Worm (Caenorhabditis elegans): ENCODE data around the gene abu-8.

The abu-8 gene

DNA sequence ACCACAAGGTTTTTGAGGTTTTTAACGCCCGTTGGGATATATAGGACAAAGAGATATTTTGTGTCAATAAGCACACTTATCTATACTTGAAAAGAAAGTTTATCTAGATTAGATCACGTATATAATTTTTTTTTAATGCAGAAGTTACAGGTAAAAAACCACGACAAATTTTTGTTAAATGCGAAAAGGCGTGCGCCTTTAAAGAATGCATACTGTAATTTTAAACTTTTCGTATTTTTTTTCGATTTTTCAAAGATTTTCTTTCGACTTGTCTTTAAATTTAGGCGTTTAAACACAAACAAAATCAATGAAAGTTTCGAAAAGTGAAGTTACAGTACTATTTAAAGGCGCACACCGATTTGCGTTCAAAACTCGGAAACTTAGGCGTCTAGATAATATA, 9.2 kb upstream of the abu-8 start:
- TF ChIP-seq sem-4 (tag; optimal IDR thresholded peaks at IDR 0.05): no peak
- no peak for TF ChIP-seq skn-1 (tag; optimal IDR thresholded peaks at IDR 0.05)
- no peak for TF ChIP-seq lsy-2 (tag; optimal IDR thresholded peaks at IDR 0.05)
- no peak for TF ChIP-seq C34F6.9 (tag; optimal IDR thresholded peaks at IDR 0.05)

DNA sequence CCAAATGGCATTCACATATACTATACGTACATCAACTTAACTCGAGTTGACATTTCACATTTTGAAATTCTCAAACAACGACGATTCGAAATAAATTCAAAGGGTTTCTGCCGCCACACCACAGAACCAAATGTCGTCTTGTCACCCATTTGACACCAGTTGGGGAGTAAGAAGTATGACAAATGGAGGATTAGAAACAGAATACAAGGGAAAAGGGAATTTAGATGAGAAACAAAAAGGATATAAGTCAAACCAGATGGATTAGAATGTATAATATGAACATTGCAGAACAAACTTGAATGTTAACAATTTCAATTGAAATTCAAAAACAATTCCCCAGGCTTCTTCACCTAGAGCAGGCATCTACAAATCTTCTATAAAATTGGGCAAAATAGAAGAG, 7.3 kb upstream of the abu-8 start:
- TF ChIP-seq F13H6.1 (tag; optimal IDR thresholded peaks at IDR 0.05): no peak
- TF ChIP-seq lin-11 (tag; optimal IDR thresholded peaks at IDR 0.05): no peak
- TF ChIP-seq ztf-11 (tag; optimal IDR thresholded peaks at IDR 0.05): no peak
- peak; percentile 22 for TF ChIP-seq mab-5 (tag; optimal IDR thresholded peaks at IDR 0.05)

ce11 chrV:5200188-5200587, 5.8 kb upstream of the abu-8 start:
- TF ChIP-seq sma-9 (GFP tag; optimal IDR thresholded peaks at IDR 0.05): peak; percentile 41
- TF ChIP-seq sma-9 (tag; optimal IDR thresholded peaks at IDR 0.05): no peak
- TF ChIP-seq ztf-4 (tag; optimal IDR thresholded peaks at IDR 0.05): no peak

DNA sequence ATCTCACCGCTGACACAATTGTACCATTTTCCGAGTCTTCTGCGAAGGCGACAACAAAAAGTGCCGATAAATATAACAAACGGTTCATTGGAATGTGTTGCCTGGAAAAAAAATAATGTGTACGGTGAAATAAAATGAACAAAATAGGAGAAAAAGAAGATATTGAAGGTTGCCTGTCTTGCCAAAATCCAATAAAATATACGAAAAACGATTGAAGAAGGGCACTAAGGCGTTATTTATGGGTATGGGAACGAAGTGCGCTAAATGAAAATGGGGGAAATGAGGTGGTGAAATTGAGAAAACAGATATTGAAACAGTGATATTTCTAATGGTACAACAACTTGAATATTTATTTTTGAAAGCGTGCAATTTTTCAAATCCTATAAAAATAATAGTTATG, 3.8 kb upstream of the abu-8 start, which contains the start of gene Y47A7.2:
Gene Y47A7.2 (minus strand): TSS at position 101 of the 400 bp plus-strand sequence.
- TF ChIP-seq ZK546.5 (tag; optimal IDR thresholded peaks at IDR 0.05): no peak
- no peak for TF ChIP-seq mbf-1 (tag; optimal IDR thresholded peaks at IDR 0.05)
- no peak for TF ChIP-seq sma-3 (GFP tag; optimal IDR thresholded peaks at IDR 0.05)

DNA sequence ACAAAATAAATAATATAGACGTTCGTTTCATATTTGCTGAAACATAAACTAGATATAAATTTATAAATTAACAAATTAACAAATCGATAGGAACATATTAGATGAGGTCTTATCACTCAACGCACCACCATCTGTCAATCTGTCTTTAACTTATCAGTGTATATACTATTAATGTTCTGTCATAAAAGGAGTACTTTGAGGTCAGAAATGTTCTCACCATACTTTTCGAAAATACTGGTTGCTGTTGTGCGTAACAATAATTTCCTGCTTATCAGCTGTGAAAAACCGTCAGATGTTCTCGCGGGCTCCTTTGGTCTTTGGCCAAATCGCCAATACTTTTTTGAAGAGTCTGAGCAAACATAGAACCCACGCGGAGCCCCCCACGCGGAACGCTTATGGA, 1.9 kb downstream of the abu-8 start, which contains the start of gene C03A7.13:
Gene C03A7.13 (minus strand): TSS at position 43 of the 400 bp plus-strand sequence.
- TF ChIP-seq egl-27 (tag; optimal IDR thresholded peaks at IDR 0.05) (no peak), fos-1 (tag; optimal IDR thresholded peaks at IDR 0.05) (peak; percentile 49), unc-55 (GFP tag; optimal IDR thresholded peaks at IDR 0.05) (no peak), lin-13 (GFP tag; optimal IDR thresholded peaks at IDR 0.05) (no peak), ceh-16 (tag; optimal IDR thresholded peaks at IDR 0.05) (no peak), nhr-6 (tag; optimal IDR thresholded peaks at IDR 0.05) (no peak)

ce11 chrV:5181612-5182011, 12.8 kb downstream of the abu-8 start, which contains the start of gene C03A7.2:
C03A7.2 (plus strand) TSS chrV:5181912.
- no peak for TF ChIP-seq mbf-1 (tag; optimal IDR thresholded peaks at IDR 0.05)
- TF ChIP-seq nhr-6 (tag; optimal IDR thresholded peaks at IDR 0.05): no peak
- no peak for TF ChIP-seq lsy-2 (tag; optimal IDR thresholded peaks at IDR 0.05)
- TF ChIP-seq sem-4 (tag; optimal IDR thresholded peaks at IDR 0.05): no peak
- TF ChIP-seq nhr-21 (tag; optimal IDR thresholded peaks at IDR 0.05): no peak
- no peak for TF ChIP-seq ceh-82 (tag; optimal IDR thresholded peaks at IDR 0.05)
- no peak for TF ChIP-seq mab-5 (tag; optimal IDR thresholded peaks at IDR 0.05)

ce11 chrV:5178051-5178450, 16.4 kb downstream of the abu-8 start:
- TF ChIP-seq aly-2 (tag; optimal IDR thresholded peaks at IDR 0.05): no peak
- TF ChIP-seq nhr-237 (tag; optimal IDR thresholded peaks at IDR 0.05): no peak
- TF ChIP-seq ztf-11 (tag; optimal IDR thresholded peaks at IDR 0.05): no peak
- no peak for TF ChIP-seq sem-4 (tag; optimal IDR thresholded peaks at IDR 0.05)
- no peak for TF ChIP-seq unc-55 (GFP tag; optimal IDR thresholded peaks at IDR 0.05)
- no peak for TF ChIP-seq lsy-2 (tag; optimal IDR thresholded peaks at IDR 0.05)
- TF ChIP-seq lin-39 (tag; optimal IDR thresholded peaks at IDR 0.05): no peak
- TF ChIP-seq dmd-4 (tag; optimal IDR thresholded peaks at IDR 0.05): no peak

DNA sequence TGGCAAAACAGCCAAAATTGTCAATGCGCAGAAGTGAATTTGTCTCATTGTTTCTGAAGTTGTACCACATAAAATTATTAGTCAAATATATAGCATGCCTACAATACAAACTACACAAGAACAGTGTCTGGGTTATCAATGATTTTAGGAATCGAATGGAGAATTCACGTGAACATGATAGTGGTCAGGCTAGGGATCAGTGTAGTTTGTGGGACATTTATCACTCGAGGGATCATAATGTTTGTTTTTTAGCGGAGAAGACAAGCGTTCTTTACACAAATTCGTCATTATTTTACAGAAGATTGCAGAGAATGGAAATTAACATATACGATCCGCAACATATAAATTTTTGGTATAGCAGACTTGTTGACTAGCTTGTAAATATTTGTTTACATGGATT, 17.2 kb downstream of the abu-8 start, which contains the start of gene ugt-51:
Gene ugt-51 (minus strand): TSS at position 101 of the 400 bp plus-strand sequence.
- TF ChIP-seq ztf-4 (tag; optimal IDR thresholded peaks at IDR 0.05): no peak
- TF ChIP-seq sma-3 (GFP tag; optimal IDR thresholded peaks at IDR 0.05): no peak
- TF ChIP-seq sma-9 (GFP tag; optimal IDR thresholded peaks at IDR 0.05): no peak
- no peak for TF ChIP-seq sma-9 (tag; optimal IDR thresholded peaks at IDR 0.05)
- no peak for TF ChIP-seq mdl-1 (tag; optimal IDR thresholded peaks at IDR 0.05)
- no peak for TF ChIP-seq nhr-11 (tag; optimal IDR thresholded peaks at IDR 0.05)

Data from whole organism, L2 larva.